Fruit fly (Drosophila melanogaster): ENCODE data around the gene ida.

The ida gene

DNA sequence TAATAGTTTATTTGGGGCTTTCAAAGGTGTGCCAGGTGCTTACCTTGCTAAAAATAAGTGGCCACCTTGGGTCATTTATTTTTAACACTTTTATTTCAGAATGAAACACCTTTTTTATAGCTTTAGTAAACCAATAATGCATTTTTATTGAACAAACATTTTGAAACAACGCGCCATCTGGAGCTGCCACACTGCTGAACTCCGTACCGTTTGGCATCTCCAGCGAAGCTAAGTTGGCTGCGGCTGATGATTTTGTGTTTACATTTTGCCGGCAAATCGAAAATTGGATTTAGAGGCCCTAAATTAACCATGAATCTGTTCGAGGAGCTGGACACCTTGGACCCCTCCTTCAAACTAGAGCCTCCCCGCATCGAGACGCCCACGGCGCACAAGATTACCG, at the start of gene ida:
Gene ida, plus strand, starts transcription at position 234 of the 400 bp plus-strand sequence.
- peak; percentile 52 for TF ChIP-seq CG17801 (GFP tag; optimal IDR thresholded peaks at IDR 0.05; ENCODE audit: partially characterized antibody)

DNA sequence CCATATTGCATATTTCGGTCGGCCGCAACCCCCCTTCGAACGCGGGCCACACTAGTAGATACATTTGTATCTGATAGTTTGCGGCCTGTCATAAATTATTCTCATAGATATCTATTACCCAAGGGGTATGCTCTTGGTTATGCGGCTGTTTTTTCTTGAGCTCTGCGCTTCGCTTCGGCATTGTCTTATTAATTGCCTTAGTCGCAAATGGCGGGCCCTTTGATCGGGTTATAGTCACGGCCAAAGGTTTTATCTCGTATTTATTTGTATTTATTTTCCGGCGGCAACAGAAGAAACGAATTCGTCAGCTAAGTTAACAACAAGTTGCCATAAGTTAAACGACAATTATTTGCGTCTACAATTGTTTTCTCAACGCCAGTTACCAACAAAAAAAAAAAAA, 49.1 kb upstream of the ida start:
- no peak for TF ChIP-seq CG17801 (GFP tag; optimal IDR thresholded peaks at IDR 0.05; ENCODE audit: partially characterized antibody)

dm6 chr3L:3862504-3863380, 42.4 kb upstream of the ida start:
- TF ChIP-seq CG17801 (GFP tag; optimal IDR thresholded peaks at IDR 0.05; ENCODE audit: partially characterized antibody) = no peak

dm6 chr3L:3863462-3863861, 41.7 kb upstream of the ida start:
- no peak for TF ChIP-seq CG17801 (GFP tag; optimal IDR thresholded peaks at IDR 0.05; ENCODE audit: partially characterized antibody)

- TF ChIP-seq CG17801 (GFP tag; optimal IDR thresholded peaks at IDR 0.05; ENCODE audit: partially characterized antibody) = no peak
Measured at dm6 chr3L:3865290-3865891, 39.8 kb upstream of the ida start.

dm6 chr3L:3866429-3866828, 38.7 kb upstream of the ida start:
- TF ChIP-seq CG17801 (GFP tag; optimal IDR thresholded peaks at IDR 0.05; ENCODE audit: partially characterized antibody) = no peak

dm6 chr3L:3868014-3868413, 37.1 kb upstream of the ida start:
- TF ChIP-seq CG17801 (GFP tag; optimal IDR thresholded peaks at IDR 0.05; ENCODE audit: partially characterized antibody) = no peak

DNA sequence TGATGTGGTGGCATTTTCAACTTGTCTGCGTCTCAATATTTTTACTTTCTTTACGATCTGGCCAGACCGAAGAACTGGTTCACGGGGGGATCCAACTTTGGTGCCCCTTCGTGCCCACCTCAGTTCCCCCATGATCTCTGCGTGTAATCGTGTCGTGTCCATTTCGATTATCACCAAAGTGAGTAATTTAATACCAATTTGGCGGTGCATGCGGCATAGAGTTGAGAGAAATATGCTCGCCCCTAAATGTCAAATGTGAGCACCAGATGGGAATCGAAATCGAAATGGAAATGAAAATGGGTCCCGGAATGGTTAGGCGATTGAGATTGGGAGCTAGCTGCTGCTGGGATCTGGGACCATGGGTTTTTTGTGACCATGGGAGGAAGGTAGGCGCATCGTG, 33.9 kb upstream of the ida start:
- TF ChIP-seq CG17801 (GFP tag; optimal IDR thresholded peaks at IDR 0.05; ENCODE audit: partially characterized antibody) = no peak

DNA sequence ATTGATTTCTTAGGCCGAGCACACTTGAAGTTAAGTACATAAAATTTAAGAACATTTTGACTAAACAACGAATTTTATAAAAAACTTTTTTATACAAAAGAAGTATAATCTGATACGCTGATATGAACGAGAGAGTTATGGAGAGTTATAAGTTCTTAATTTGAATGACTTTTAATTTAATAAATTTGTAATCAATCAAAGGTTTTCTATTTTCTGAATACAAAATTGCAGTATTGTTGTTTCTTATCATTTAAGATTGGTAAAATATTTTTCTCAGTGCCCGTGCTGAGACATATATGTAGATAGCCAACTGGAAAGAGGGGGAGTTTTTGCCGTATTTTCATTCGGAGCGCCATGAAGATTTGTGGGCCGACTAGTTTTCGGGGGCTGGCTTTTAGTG, 32.0 kb upstream of the ida start:
- TF ChIP-seq CG17801 (GFP tag; optimal IDR thresholded peaks at IDR 0.05; ENCODE audit: partially characterized antibody) = no peak

DNA sequence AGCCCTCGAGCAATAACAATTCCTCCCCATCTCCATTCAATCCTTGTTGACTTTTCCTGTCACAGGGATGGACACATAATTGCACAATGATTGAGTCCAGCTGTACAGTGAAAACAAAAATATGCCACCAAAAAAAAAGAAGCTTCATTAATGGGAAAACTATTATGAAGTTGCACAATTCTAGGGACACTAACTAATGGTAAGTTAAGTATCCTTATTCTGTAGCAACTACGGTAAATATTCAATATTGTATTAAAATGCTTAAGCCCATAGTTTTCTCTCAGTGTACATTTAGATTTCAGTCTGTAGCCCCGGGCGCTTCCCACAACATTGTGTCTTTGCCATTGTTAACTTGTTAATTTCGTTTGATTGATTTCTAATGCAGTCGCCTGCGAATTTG, 30.1 kb upstream of the ida start:
- TF ChIP-seq CG17801 (GFP tag; optimal IDR thresholded peaks at IDR 0.05; ENCODE audit: partially characterized antibody) = no peak

DNA sequence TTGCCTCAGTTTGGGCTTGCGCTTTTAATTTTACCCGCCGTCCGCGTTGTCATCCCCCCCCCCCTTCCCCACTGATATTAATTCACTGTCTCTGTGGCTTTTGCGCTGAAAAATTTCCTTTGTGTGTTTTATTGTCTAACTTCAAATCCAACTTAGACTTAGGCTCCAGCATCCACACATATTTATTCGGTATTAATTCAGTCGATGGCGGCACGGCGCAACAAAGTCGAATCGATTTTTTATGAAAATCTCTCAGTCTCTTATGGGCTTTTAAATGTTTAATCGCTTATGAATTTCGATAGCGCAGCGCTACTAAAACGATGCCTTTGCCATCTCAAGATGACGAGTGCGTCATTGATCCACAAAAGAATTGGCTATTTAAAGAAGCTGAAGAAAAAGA, 29.1 kb upstream of the ida start:
- TF ChIP-seq CG17801 (GFP tag; optimal IDR thresholded peaks at IDR 0.05; ENCODE audit: partially characterized antibody) = no peak

DNA sequence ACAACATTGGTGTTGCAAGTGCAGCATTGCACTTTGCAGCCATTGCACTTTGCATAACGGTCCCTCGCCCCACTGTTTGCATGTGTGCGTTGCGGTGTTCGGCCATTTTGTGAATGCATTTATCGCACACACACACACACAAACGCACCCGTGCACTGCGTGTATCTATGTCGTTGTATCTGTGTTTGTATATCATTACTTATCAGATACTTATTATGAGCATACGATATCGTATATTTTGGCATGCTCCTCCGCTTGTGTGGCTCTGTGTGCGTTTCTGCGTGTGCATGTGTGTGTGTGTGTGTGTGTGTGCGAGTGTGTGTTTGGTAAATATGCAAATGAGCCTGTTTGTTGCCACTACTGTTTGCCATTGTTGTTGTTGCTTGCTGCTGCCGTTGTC, 28.3 kb upstream of the ida start:
- no peak for TF ChIP-seq CG17801 (GFP tag; optimal IDR thresholded peaks at IDR 0.05; ENCODE audit: partially characterized antibody)

- no peak for TF ChIP-seq CG17801 (GFP tag; optimal IDR thresholded peaks at IDR 0.05; ENCODE audit: partially characterized antibody)
Measured at dm6 chr3L:3878734-3879310, 26.3 kb upstream of the ida start.

DNA sequence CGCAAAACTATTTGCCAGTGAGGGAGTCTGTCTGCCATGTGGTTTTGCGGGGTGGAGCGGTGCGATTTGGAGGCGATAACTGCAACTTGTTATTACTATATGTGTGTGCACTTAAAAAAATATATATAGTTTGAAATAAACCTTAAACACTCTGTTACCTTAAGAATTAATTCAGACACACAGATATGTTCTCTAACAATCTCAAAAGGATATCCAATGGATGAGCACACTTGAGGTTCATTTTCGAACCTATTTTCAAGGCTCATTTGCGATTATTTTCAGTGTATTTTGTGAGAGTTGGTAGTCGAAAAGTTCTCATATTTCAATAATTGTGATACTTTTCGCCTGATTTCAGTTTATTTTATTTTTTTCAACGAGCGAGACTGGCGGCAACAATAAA, 23.1 kb upstream of the ida start:
- no peak for TF ChIP-seq CG17801 (GFP tag; optimal IDR thresholded peaks at IDR 0.05; ENCODE audit: partially characterized antibody)

DNA sequence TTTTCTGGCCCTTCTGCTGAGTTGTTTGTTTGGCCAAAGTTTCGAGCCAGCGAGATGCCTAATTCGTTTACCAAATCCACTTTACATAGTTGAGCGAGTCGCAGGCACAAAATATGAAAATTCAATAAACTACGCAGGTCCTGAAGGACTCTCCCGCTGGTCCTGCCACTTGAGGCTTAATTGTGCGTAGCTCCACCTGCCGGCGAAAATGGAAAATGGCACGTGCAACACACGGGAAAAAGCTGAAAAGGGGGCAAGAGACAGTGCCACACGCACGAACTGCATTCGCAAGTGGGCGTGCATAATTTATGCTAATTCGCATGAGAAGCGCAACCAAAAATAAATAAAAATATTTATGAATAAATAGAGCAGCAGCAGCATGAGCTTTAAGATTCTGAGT, 19.2 kb upstream of the ida start:
- TF ChIP-seq CG17801 (GFP tag; optimal IDR thresholded peaks at IDR 0.05; ENCODE audit: partially characterized antibody) = no peak

DNA sequence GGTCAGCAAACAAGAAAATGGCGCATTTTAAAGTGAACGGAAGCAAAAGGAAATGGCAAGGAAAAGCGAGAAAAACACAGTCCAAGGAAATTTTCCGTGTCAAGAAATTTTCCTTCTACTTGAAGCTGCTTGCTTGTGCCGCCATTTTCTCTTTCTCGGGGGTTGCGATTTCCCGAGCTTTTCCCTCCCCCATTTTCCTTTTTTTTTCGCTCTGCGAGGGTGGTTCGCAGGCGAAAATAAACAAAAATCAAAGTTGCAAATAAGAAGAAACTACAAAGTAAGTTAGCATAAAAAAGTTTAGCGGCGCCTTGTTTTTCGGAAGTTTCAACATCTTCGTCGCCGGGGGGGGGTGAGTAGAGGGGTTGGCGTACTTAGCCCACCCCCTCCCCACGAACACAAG, 17.8 kb upstream of the ida start:
- TF ChIP-seq CG17801 (GFP tag; optimal IDR thresholded peaks at IDR 0.05; ENCODE audit: partially characterized antibody) = no peak

Data from ovary, adult (tissue).